Worm (Caenorhabditis elegans): ENCODE measurements around the gene srx-133.

The srx-133 gene

ce11 chrV:13898356-13898755 is 49.9 kb downstream of the srx-133 start, which contains the start of gene cyp-35C1:
TSS of gene cyp-35C1 (minus strand) at chrV:13898487.
- TF ChIP-seq flt-1 (GFP tag; IDR thresholded peaks at IDR 0.05), result no peak
- no peak for TF ChIP-seq ref-1 (GFP tag; conservative IDR thresholded peaks at IDR 0.05)
- no peak for TF ChIP-seq ztf-29 (GFP tag; IDR thresholded peaks at IDR 0.05)
- no peak for TF ChIP-seq T22C8.4 (GFP tag; IDR thresholded peaks at IDR 0.05)
- TF ChIP-seq tab-1 (GFP tag; IDR thresholded peaks at IDR 0.05), result no peak
- no peak for TF ChIP-seq cog-1 (tag; optimal IDR thresholded peaks at IDR 0.05)
- TF ChIP-seq ztf-23 (GFP tag; IDR thresholded peaks at IDR 0.05), result no peak
- TF ChIP-seq klf-2 (GFP tag; conservative IDR thresholded peaks at IDR 0.05), result no peak
- TF ChIP-seq med-1 (GFP tag; optimal IDR thresholded peaks at IDR 0.05; ENCODE audit: insufficient read depth), result no peak

- TF ChIP-seq ztf-29 (GFP tag; IDR thresholded peaks at IDR 0.05), result no peak
- no peak for TF ChIP-seq med-1 (GFP tag; optimal IDR thresholded peaks at IDR 0.05; ENCODE audit: insufficient read depth)
- TF ChIP-seq ref-1 (GFP tag; conservative IDR thresholded peaks at IDR 0.05), result no peak
- TF ChIP-seq tab-1 (GFP tag; IDR thresholded peaks at IDR 0.05), result no peak
- TF ChIP-seq klf-2 (GFP tag; conservative IDR thresholded peaks at IDR 0.05), result no peak
- TF ChIP-seq cog-1 (tag; optimal IDR thresholded peaks at IDR 0.05), result no peak
- no peak for TF ChIP-seq T22C8.4 (GFP tag; IDR thresholded peaks at IDR 0.05)
- no peak for TF ChIP-seq ztf-23 (GFP tag; IDR thresholded peaks at IDR 0.05)
- no peak for TF ChIP-seq flt-1 (GFP tag; IDR thresholded peaks at IDR 0.05)
Measured at ce11 chrV:13899213-13899612, 50.7 kb downstream of the srx-133 start, which contains the start of gene oac-3. TSS of gene oac-3 (plus strand) at chrV:13899513.

Data from whole organism, midembryonic.